Worm (Caenorhabditis elegans) whole organism, mixed stage, embryonic: ENCODE results near the gene ubc-15.

Experiments
- M03D4.4 ChIP-seq: sonication (generic microtip); optimal IDR thresholded peaks from 2 replicates; lab custom pipeline; 2017; ENCODE audit warnings: mild to moderate bottlenecking, missing genetic modification characterization, missing compliant biosample characterization
- blmp-1 ChIP-seq: fragments of 150-350 bp; optimal IDR thresholded peaks from 2 replicates; lab custom pipeline; 2014; ENCODE audit warnings: missing biosample characterization, missing genetic modification characterization
- ceh-39 ChIP-seq: fragments of 150-350 bp; optimal IDR thresholded peaks from 2 replicates; lab custom pipeline; 2014; ENCODE audit warnings: missing biosample characterization, missing genetic modification characterization
- ceh-43 ChIP-seq: fragments of 200-800 bp; sonication (Bioruptor generic); optimal IDR thresholded peaks from 2 replicates; lab custom pipeline; 2018; ENCODE audit warnings: mild to moderate bottlenecking, missing genetic modification characterization, moderate library complexity, missing compliant biosample characterization
- ceh-83 ChIP-seq: fragments of 200-800 bp; sonication (Bioruptor generic); optimal IDR thresholded peaks from 2 replicates; lab custom pipeline; 2018; ENCODE audit warnings: mild to moderate bottlenecking, missing genetic modification characterization, missing compliant biosample characterization
- ces-1 ChIP-seq: fragments of 150-350 bp; optimal IDR thresholded peaks from 2 replicates; lab custom pipeline; 2014; ENCODE audit warnings: missing biosample characterization, missing genetic modification reagents, missing genetic modification characterization
- cnd-1 ChIP-seq: fragments of 200-800 bp; sonication (Bioruptor generic); optimal IDR thresholded peaks from 2 replicates; lab custom pipeline; 2018; ENCODE audit warnings: mild to moderate bottlenecking, missing genetic modification characterization, missing compliant biosample characterization
- elt-1 ChIP-seq: sonication (generic microtip); optimal IDR thresholded peaks from 2 replicates; lab custom pipeline; 2017; ENCODE audit warnings: missing genetic modification characterization, mild to moderate bottlenecking, missing compliant biosample characterization, antibody characterized with exemption, moderate library complexity, borderline replicate concordance; ENCODE audit not compliant: insufficient read depth
- flh-1 ChIP-seq: fragments of 200-800 bp; sonication (Bioruptor generic); optimal IDR thresholded peaks from 2 replicates; lab custom pipeline; 2018; ENCODE audit warnings: mild to moderate bottlenecking, missing genetic modification characterization, moderate library complexity, missing compliant biosample characterization
- ham-2 ChIP-seq: fragments of 200-800 bp; sonication (Bioruptor generic); optimal IDR thresholded peaks from 2 replicates; lab custom pipeline; 2018; ENCODE audit warnings: mild to moderate bottlenecking, missing genetic modification characterization, missing compliant biosample characterization
- hlh-1 ChIP-seq: fragments of 150-350 bp; optimal IDR thresholded peaks from 2 replicates; lab custom pipeline; 2014; ENCODE audit warnings: missing biosample characterization, missing genetic modification reagents, missing genetic modification characterization
- lin-13 ChIP-seq: fragments of 150-350 bp; optimal IDR thresholded peaks from 2 replicates; lab custom pipeline; 2014; ENCODE audit warnings: missing biosample characterization, missing genetic modification characterization
- lin-32 ChIP-seq: fragments of 200-800 bp; sonication (Bioruptor generic); optimal IDR thresholded peaks from 2 replicates; lab custom pipeline; 2018; ENCODE audit warnings: mild to moderate bottlenecking, missing genetic modification characterization, missing compliant biosample characterization
- lsy-2 ChIP-seq: fragments of 150-350 bp; optimal IDR thresholded peaks from 2 replicates; lab custom pipeline; 2014; ENCODE audit warnings: missing biosample characterization, missing genetic modification characterization
- mab-5 ChIP-seq: fragments of 150-350 bp; optimal IDR thresholded peaks from 2 replicates; lab custom pipeline; 2014; ENCODE audit warnings: missing biosample characterization, missing genetic modification characterization
- mep-1 ChIP-seq: fragments of 150-350 bp; optimal IDR thresholded peaks from 2 replicates; lab custom pipeline; 2017; ENCODE audit warnings: missing biosample characterization, missing genetic modification reagents, missing genetic modification characterization, inconsistent platforms
- mls-2 ChIP-seq: sonication (generic microtip); optimal IDR thresholded peaks from 2 replicates; lab custom pipeline; 2016; ENCODE audit warnings: mild to moderate bottlenecking, missing genetic modification characterization, moderate library complexity, missing compliant biosample characterization
- nhr-12 ChIP-seq: fragments of 150-350 bp; optimal IDR thresholded peaks from 2 replicates; lab custom pipeline; 2014; ENCODE audit warnings: missing biosample characterization, missing genetic modification characterization
- nhr-2 ChIP-seq: fragments of 150-350 bp; optimal IDR thresholded peaks from 2 replicates; lab custom pipeline; 2014; ENCODE audit warnings: missing biosample characterization, missing genetic modification characterization
- nhr-237 ChIP-seq: fragments of 150-350 bp; optimal IDR thresholded peaks from 2 replicates; lab custom pipeline; 2014; ENCODE audit warnings: missing biosample characterization, missing genetic modification characterization
- nhr-28 ChIP-seq: fragments of 150-350 bp; optimal IDR thresholded peaks from 2 replicates; lab custom pipeline; 2014; ENCODE audit warnings: missing biosample characterization, missing genetic modification characterization
- nhr-76 ChIP-seq: sonication (generic microtip); optimal IDR thresholded peaks from 2 replicates; lab custom pipeline; 2017; ENCODE audit warnings: missing biosample characterization, missing genetic modification characterization
- pha-4 ChIP-seq: fragments of 150-350 bp; optimal IDR thresholded peaks from 2 replicates; lab custom pipeline; 2018; ENCODE audit warnings: missing biosample characterization, missing genetic modification reagents, missing genetic modification characterization
- snpc-4 ChIP-seq: fragments of 150-350 bp; optimal IDR thresholded peaks from 2 replicates; lab custom pipeline; 2014; ENCODE audit warnings: missing biosample characterization, missing genetic modification characterization
- sptf-1 ChIP-seq: sonication (generic microtip); optimal IDR thresholded peaks from 2 replicates; lab custom pipeline; 2017; ENCODE audit warnings: mild to moderate bottlenecking, missing genetic modification characterization, moderate library complexity, missing compliant biosample characterization
- tbx-8 ChIP-seq: fragments of 200-800 bp; sonication (Bioruptor generic); optimal IDR thresholded peaks from 2 replicates; lab custom pipeline; 2018; ENCODE audit warnings: mild to moderate bottlenecking, missing genetic modification characterization, moderate library complexity, missing compliant biosample characterization
- unc-120 ChIP-seq: sonication (generic microtip); optimal IDR thresholded peaks from 2 replicates; lab custom pipeline; 2017; ENCODE audit warnings: missing genetic modification characterization, missing compliant biosample characterization; ENCODE audit not compliant: poor library complexity, severe bottlenecking
- unc-39 ChIP-seq: fragments of 150-350 bp; optimal IDR thresholded peaks from 2 replicates; lab custom pipeline; 2014; ENCODE audit warnings: missing biosample characterization, missing genetic modification characterization
- unc-62 ChIP-seq: fragments of 150-350 bp; optimal IDR thresholded peaks from 2 replicates; lab custom pipeline; 2014; ENCODE audit warnings: missing biosample characterization, missing genetic modification reagents, missing genetic modification characterization
- zip-8 ChIP-seq: fragments of 150-350 bp; optimal IDR thresholded peaks from 2 replicates; lab custom pipeline; 2014; ENCODE audit warnings: missing biosample characterization, missing genetic modification characterization

ubc-15 gene

ce11 chrII:2864229-2864628, 49.2 kb downstream of the ubc-15 start, which contains the start of gene Y110A2AL.5:
Y110A2AL.5 (plus strand) TSS chrII:2864529.
- no peak for TF ChIP-seq zip-8 (tag; lab: Kevin White, UChicago)

- TF ChIP-seq ham-2 (GFP tag; lab: Kevin White, UChicago) (peak; percentile 23), mls-2 (no peak), nhr-237 (tag; lab: Kevin White, UChicago) (no peak), sptf-1 (tag; lab: Kevin White, UChicago) (no peak), lin-32 (GFP tag; lab: Kevin White, UChicago) (no peak), nhr-2 (no peak)
Observed at ce11 chrII:2862557-2863035, 50.8 kb downstream of the ubc-15 start.

ce11 chrII:2861385-2862099, 51.9 kb downstream of the ubc-15 start:
- TF ChIP-seq blmp-1 (peak; percentile 74), ceh-83 (GFP tag; lab: Kevin White, UChicago) (peak; percentile 55), mls-2 (peak; percentile 31), unc-120 (tag; lab: Kevin White, UChicago) (peak; percentile 49), ham-2 (GFP tag; lab: Kevin White, UChicago) (peak; percentile 14), flh-1 (no peak)
- TF ChIP-seq, all 35 proteins: peak for 5

- TF ChIP-seq sptf-1 (tag; lab: Kevin White, UChicago) (no peak), ceh-83 (GFP tag; lab: Kevin White, UChicago) (peak; percentile 48), mls-2 (peak; percentile 51), cnd-1 (tag; lab: Kevin White, UChicago) (peak; percentile 31)
Observed at ce11 chrII:2859873-2860821, 53.3 kb downstream of the ubc-15 start.

- TF ChIP-seq lsy-2 (tag; lab: Kevin White, UChicago) (no peak), mep-1 (tag; lab: Kevin White, UChicago) (no peak), ham-2 (GFP tag; lab: Kevin White, UChicago) (peak; percentile 32)
- TF ChIP-seq, all 35 proteins: peak for 1
Observed at ce11 chrII:2859315-2859714, 54.1 kb downstream of the ubc-15 start.

- no peak for TF ChIP-seq sptf-1 (tag; lab: Kevin White, UChicago)
- TF ChIP-seq nhr-28 = no peak
- no peak for TF ChIP-seq lin-13 (tag; lab: Kevin White, UChicago)
- TF ChIP-seq nhr-237 (tag; lab: Kevin White, UChicago) = no peak
- no peak for TF ChIP-seq ham-2 (GFP tag; lab: Kevin White, UChicago)
- TF ChIP-seq, all 35 proteins: peak for 0
Observed at ce11 chrII:2858851-2859250, 54.6 kb downstream of the ubc-15 start.

- TF ChIP-seq elt-1 (tag; lab: Kevin White, UChicago) = peak; percentile 49
- TF ChIP-seq tbx-8 (GFP tag; lab: Kevin White, UChicago) = no peak
- TF ChIP-seq, all 35 proteins: peak for 1
Observed at ce11 chrII:2857559-2857958, 55.8 kb downstream of the ubc-15 start.

- TF ChIP-seq pha-4 (no peak), sptf-1 (tag; lab: Kevin White, UChicago) (no peak), unc-62 (GFP tag; lab: Kevin White, UChicago) (no peak), ces-1 (no peak), unc-39 (tag; lab: Kevin White, UChicago) (no peak), hlh-1 (tag; lab: Kevin White, UChicago) (no peak), mab-5 (tag; lab: Kevin White, UChicago) (no peak), snpc-4 (tag; lab: Kevin White, UChicago) (no peak), nhr-237 (tag; lab: Kevin White, UChicago) (no peak), nhr-2 (no peak), lin-13 (tag; lab: Kevin White, UChicago) (no peak), ceh-43 (GFP tag; lab: Kevin White, UChicago) (no peak), M03D4.4 (no peak), ceh-83 (GFP tag; lab: Kevin White, UChicago) (no peak), nhr-12 (tag; lab: Kevin White, UChicago) (no peak), ceh-39 (tag; lab: Kevin White, UChicago) (no peak), nhr-76 (tag; lab: Kevin White, UChicago) (no peak), mls-2 (no peak), ham-2 (GFP tag; lab: Kevin White, UChicago) (no peak)
Observed at ce11 chrII:2856114-2856513, 57.3 kb downstream of the ubc-15 start.
